Worm (Caenorhabditis elegans) whole organism, early embryonic: ENCODE results near the gene T16G12.3.

Experiments
- B0310.2 ChIP-seq: sonication (generic microtip); optimal IDR thresholded peaks from 2 replicates; lab custom pipeline; 2016; ENCODE audit warnings: mild to moderate bottlenecking, missing genetic modification characterization, missing compliant biosample characterization
- F13C5.2 ChIP-seq: sonication (generic microtip); optimal IDR thresholded peaks from 2 replicates; lab custom pipeline; 2017; ENCODE audit warnings: mild to moderate bottlenecking, missing genetic modification characterization, inconsistent platforms, missing compliant biosample characterization
- aly-1 ChIP-seq: sonication (generic microtip); optimal IDR thresholded peaks from 2 replicates; lab custom pipeline; 2016; ENCODE audit warnings: missing genetic modification characterization, missing compliant biosample characterization
- ama-1 ChIP-seq: fragments of 150-350 bp; optimal IDR thresholded peaks from 2 replicates; lab custom pipeline; 2014
- ceh-36 ChIP-seq: sonication (generic microtip); optimal IDR thresholded peaks from 2 replicates; lab custom pipeline; 2016; ENCODE audit warnings: missing genetic modification characterization, inconsistent platforms, missing compliant biosample characterization
- flt-1 ChIP-seq: fragments of 200-800 bp; sonication (Bioruptor generic); IDR thresholded peaks from 2 replicates; pipeline ENCODE4 v1.3.6; 2022; ENCODE audit warnings: missing genetic modification characterization, missing compliant biosample characterization
- hmg-4 ChIP-seq: fragments of 200-800 bp; sonication (Bioruptor generic); optimal IDR thresholded peaks from 2 replicates; lab custom pipeline; 2018; ENCODE audit warnings: mild to moderate bottlenecking, missing genetic modification characterization, missing compliant biosample characterization
- hnd-1 ChIP-seq: sonication (generic microtip); optimal IDR thresholded peaks from 2 replicates; lab custom pipeline; 2016; ENCODE audit warnings: missing genetic modification characterization, missing compliant biosample characterization
- sea-1 ChIP-seq: fragments of 200-800 bp; sonication (Bioruptor generic); conservative IDR thresholded peaks from 2 replicates; pipeline ENCODE4 v1.3.6; 2022; ENCODE audit warnings: missing genetic modification characterization, missing compliant biosample characterization
- tbx-11 ChIP-seq: fragments of 200-800 bp; sonication (Bioruptor generic); IDR thresholded peaks from 2 replicates; pipeline ENCODE4 v1.3.6; 2022; ENCODE audit warnings: missing genetic modification characterization, missing compliant biosample characterization
- tra-4 ChIP-seq: sonication (generic microtip); optimal IDR thresholded peaks from 2 replicates; lab custom pipeline; 2017; ENCODE audit warnings: missing genetic modification characterization, missing compliant biosample characterization

DNA sequence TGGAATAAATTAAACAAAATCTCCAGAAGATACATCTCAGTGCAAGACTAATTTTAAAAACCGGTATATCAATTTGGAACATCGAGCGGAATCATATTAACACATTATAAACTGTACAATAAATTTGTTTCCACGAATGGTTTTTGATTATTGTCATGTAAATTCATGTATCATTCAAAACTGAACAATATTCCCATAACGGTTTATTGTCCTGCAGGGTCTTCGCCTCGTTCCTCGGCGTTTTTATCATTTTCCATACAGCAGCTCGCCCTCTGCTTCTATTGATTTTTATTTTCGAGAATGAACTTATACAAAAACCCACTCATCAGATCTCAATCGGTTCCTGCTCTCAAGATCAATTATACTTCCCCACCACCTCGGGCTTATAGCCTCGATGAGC lies 8.6 kb downstream of the T16G12.3 start, which contains the start of gene T16G12.8:
- no peak for TF ChIP-seq tra-4 (tag; lab: Kevin White, UChicago)
- TF ChIP-seq ama-1, result no peak
- TF ChIP-seq hnd-1 (tag; lab: Kevin White, UChicago), result no peak
- TF ChIP-seq sea-1 (GFP tag; lab: Robert Waterston, UW), result no peak
- no peak for TF ChIP-seq tbx-11 (GFP tag; lab: Robert Waterston, UW)
- TF ChIP-seq hmg-4 (GFP tag; lab: Kevin White, UChicago), result no peak
- TF ChIP-seq aly-1 (tag; lab: Kevin White, UChicago), result no peak
- no peak for TF ChIP-seq flt-1 (GFP tag; lab: Robert Waterston, UW)
- TF ChIP-seq ceh-36 (tag; lab: Kevin White, UChicago), result no peak
- no peak for TF ChIP-seq B0310.2 (tag; lab: Kevin White, UChicago)
- TF ChIP-seq F13C5.2 (tag; lab: Kevin White, UChicago), result no peak
